Fruit fly (Drosophila melanogaster): ENCODE data around the gene dysf.

dm6 chr3R:26027903-26028302, 70.6 kb downstream of the dysf start:
- no peak for TF ChIP-seq CG8478 (optimal IDR thresholded peaks at IDR 0.05)
- no peak for TF ChIP-seq CTCF (optimal IDR thresholded peaks at IDR 0.05)

Data from S2 (cell line).